Fruit fly (Drosophila melanogaster): Measurements from ENCODE around the gene CG11619.

Gene CG11619

dm6 chr3L:19019308-19019749 is 31.2 kb upstream of the CG11619 start:
- TF ChIP-seq CG32121 (GFP tag; IDR thresholded peaks at IDR 0.05) (peak; percentile 49), CG9948 (tag; optimal IDR thresholded peaks at IDR 0.05) (no peak), CG4496 (GFP tag; IDR thresholded peaks at IDR 0.05) (0 out of 3 replicates have a peak, but pooled peaks have one; percentile 19)

dm6 chr3L:19018440-19018839 is 30.3 kb upstream of the CG11619 start:
- TF ChIP-seq CG34367 (tag; optimal IDR thresholded peaks at IDR 0.05): no peak

dm6 chr3L:19016805-19017161 is 28.7 kb upstream of the CG11619 start:
- TF ChIP-seq EcR (GFP tag; optimal IDR thresholded peaks at IDR 0.05) (no peak), CG13204 (GFP tag; optimal IDR thresholded peaks at IDR 0.05) (no peak), CG17806 (tag; optimal IDR thresholded peaks at IDR 0.05) (no peak), CG34367 (tag; optimal IDR thresholded peaks at IDR 0.05) (no peak), CG10348 (GFP tag; IDR thresholded peaks at IDR 0.05) (no peak), CG8159 (tag; optimal IDR thresholded peaks at IDR 0.05) (no peak), CG8301 (tag; optimal IDR thresholded peaks at IDR 0.05) (no peak), rn (GFP tag; IDR thresholded peaks at IDR 0.05) (no peak), CG12605 (GFP tag; IDR thresholded peaks at IDR 0.05) (no peak), CG9948 (tag; optimal IDR thresholded peaks at IDR 0.05) (no peak), Snoo (tag; optimal IDR thresholded peaks at IDR 0.05) (no peak), gl (tag; optimal IDR thresholded peaks at IDR 0.05) (no peak), Pif1B (GFP tag; optimal IDR thresholded peaks at IDR 0.05) (no peak)

DNA sequence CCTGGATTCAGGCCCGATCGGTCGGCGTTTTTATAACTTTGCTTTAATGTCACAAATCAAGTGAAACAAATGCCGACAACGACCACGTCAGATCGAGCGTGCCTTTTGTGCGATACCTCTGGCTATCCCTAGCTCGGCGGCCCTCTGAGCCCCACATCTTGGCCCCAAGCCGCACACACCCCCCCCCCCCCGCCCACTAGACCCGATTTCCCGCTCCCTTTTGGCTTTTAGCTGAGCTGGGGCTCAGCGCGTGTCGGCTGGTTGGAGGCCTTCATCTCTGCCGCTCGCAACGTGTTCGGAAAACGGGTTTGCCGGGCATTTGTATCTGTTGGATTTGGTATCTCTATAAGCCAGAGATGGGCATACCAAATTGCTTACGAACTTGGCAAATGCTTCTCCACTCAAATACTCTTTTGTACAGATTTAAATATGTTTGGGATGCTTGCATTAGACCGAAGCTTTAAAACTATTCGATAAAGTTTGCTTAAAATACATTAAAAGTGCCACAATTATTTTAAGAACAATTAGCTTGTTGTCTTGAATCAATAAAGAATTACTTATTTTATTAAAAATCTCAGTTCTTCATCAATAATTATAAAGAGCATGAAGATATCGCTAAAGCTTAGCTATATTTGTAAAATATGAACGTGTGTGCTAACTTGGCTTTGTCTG is 28.1 kb upstream of the CG11619 start:
- TF ChIP-seq Pif1B (GFP tag; optimal IDR thresholded peaks at IDR 0.05) (peak; percentile 58), gl (tag; optimal IDR thresholded peaks at IDR 0.05) (no peak), CG10348 (GFP tag; IDR thresholded peaks at IDR 0.05) (no peak; the same call in 1 of the 2 replicates), CG4496 (GFP tag; IDR thresholded peaks at IDR 0.05) (peak; percentile 20; the same call in 1 of the 3 replicates), CG13204 (GFP tag; optimal IDR thresholded peaks at IDR 0.05) (peak; percentile 77), CG14655 (GFP tag; optimal IDR thresholded peaks at IDR 0.05) (peak; percentile 66), D1 (tag; optimal IDR thresholded peaks at IDR 0.05) (no peak), CG17806 (tag; optimal IDR thresholded peaks at IDR 0.05) (peak; percentile 76), CG34367 (tag; optimal IDR thresholded peaks at IDR 0.05) (peak; percentile 66), CG12605 (GFP tag; IDR thresholded peaks at IDR 0.05) (no peak), CG15710 (tag; optimal IDR thresholded peaks at IDR 0.05) (peak; percentile 76), Pif1A (GFP tag; optimal IDR thresholded peaks at IDR 0.05) (peak; percentile 58), fd96Ca (GFP tag; IDR thresholded peaks at IDR 0.05) (no peak), Snoo (tag; optimal IDR thresholded peaks at IDR 0.05) (peak; percentile 54), Ets98B (GFP tag; IDR thresholded peaks at IDR 0.05) (peak; percentile 37; the same call in 1 of the 2 replicates), CG9948 (tag; optimal IDR thresholded peaks at IDR 0.05) (peak; percentile 67), rn (GFP tag; IDR thresholded peaks at IDR 0.05) (no peak), CG8159 (tag; optimal IDR thresholded peaks at IDR 0.05) (peak; percentile 79), CG8301 (tag; optimal IDR thresholded peaks at IDR 0.05) (peak; percentile 62), CG32121 (GFP tag; IDR thresholded peaks at IDR 0.05) (peak; percentile 52), EcR (GFP tag; optimal IDR thresholded peaks at IDR 0.05) (no peak)

DNA sequence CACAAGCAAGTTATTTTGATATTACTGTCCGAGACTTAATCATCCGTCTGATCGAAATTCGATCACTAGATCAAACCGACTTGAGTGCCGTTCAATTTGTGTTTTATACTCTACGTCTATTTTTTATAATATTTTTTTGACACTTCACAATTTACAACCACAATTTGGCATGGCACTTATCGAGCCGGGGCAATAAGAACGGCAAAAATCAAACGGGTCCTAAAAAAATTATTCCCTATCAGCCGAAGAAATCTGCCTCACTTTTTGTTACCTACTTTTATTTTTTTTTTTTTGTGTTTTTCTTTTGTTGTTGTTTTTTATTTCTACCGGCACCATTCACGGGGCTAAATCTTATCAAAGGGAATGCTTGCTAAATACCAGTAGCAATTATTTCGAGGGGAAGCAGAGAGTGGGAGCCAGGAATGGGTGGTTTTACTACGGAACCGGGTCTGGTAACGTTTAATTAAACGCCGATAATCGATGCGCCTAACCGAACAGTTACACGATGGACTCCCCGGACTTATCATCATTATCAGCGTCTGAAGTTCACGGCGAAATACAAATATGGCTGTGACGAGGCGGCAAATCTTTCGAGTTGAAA is 27.4 kb upstream of the CG11619 start:
- TF ChIP-seq D1 (tag; optimal IDR thresholded peaks at IDR 0.05) (no peak), gl (tag; optimal IDR thresholded peaks at IDR 0.05) (no peak), Snoo (tag; optimal IDR thresholded peaks at IDR 0.05) (no peak), CG12605 (GFP tag; IDR thresholded peaks at IDR 0.05) (no peak), CG8159 (tag; optimal IDR thresholded peaks at IDR 0.05) (no peak), CG17806 (tag; optimal IDR thresholded peaks at IDR 0.05) (no peak), CG15710 (tag; optimal IDR thresholded peaks at IDR 0.05) (no peak), CG32121 (GFP tag; IDR thresholded peaks at IDR 0.05) (no peak), CG10348 (GFP tag; IDR thresholded peaks at IDR 0.05) (no peak), rn (GFP tag; IDR thresholded peaks at IDR 0.05) (no peak), Pif1B (GFP tag; optimal IDR thresholded peaks at IDR 0.05) (no peak), Pif1A (GFP tag; optimal IDR thresholded peaks at IDR 0.05) (no peak), CG13204 (GFP tag; optimal IDR thresholded peaks at IDR 0.05) (no peak), CG9948 (tag; optimal IDR thresholded peaks at IDR 0.05) (no peak), fd96Ca (GFP tag; IDR thresholded peaks at IDR 0.05) (no peak)

DNA sequence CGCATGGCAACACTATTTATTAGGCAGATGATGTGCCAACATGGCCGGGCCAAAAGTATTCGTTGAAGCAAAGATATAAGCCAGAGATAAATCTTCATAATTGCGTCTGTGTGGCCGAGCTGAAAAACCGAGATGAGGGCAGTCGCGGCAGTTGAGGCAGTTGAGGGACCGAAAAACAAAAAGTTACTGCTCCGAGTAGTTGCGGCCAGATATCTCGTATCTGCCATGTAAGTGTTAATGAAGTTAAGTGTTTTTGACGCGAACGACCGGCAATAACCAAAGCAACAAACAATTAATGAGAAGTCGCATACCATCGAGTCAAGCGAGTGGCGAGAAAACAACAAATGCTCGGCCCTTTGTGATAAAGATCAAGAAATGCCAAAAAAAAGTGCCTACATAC is 26.7 kb upstream of the CG11619 start:
- TF ChIP-seq Pif1A (GFP tag; optimal IDR thresholded peaks at IDR 0.05): no peak
- TF ChIP-seq CG17806 (tag; optimal IDR thresholded peaks at IDR 0.05): no peak
- no peak for TF ChIP-seq Snoo (tag; optimal IDR thresholded peaks at IDR 0.05)
- TF ChIP-seq CG32121 (GFP tag; IDR thresholded peaks at IDR 0.05): no peak
- TF ChIP-seq fd96Ca (GFP tag; IDR thresholded peaks at IDR 0.05): no peak
- TF ChIP-seq CG8301 (tag; optimal IDR thresholded peaks at IDR 0.05): no peak
- TF ChIP-seq CG34367 (tag; optimal IDR thresholded peaks at IDR 0.05): no peak
- no peak for TF ChIP-seq CG8159 (tag; optimal IDR thresholded peaks at IDR 0.05)
- no peak for TF ChIP-seq rn (GFP tag; IDR thresholded peaks at IDR 0.05)
- no peak for TF ChIP-seq D1 (tag; optimal IDR thresholded peaks at IDR 0.05)
- TF ChIP-seq Pif1B (GFP tag; optimal IDR thresholded peaks at IDR 0.05): no peak
- TF ChIP-seq CG4496 (GFP tag; IDR thresholded peaks at IDR 0.05): no peak
- no peak for TF ChIP-seq CG9948 (tag; optimal IDR thresholded peaks at IDR 0.05)
- TF ChIP-seq EcR (GFP tag; optimal IDR thresholded peaks at IDR 0.05): no peak

All from whole organism, pupa.